Fruit fly (Drosophila melanogaster) whole organism: ENCODE measurements around the gene PGAP2.

ENCODE experiments used
- CG8478 ChIP-seq: fragments of >200 bp; optimal IDR thresholded peaks from 2 replicates; lab custom pipeline; 2018; ENCODE audit warnings: inconsistent platforms
- Dll ChIP-seq: fragments of >200 bp; optimal IDR thresholded peaks from 2 replicates; lab custom pipeline; 2017
- EcR ChIP-seq, 2 experiments: fragments of >200 bp; optimal IDR thresholded peaks; 2 replicates each; lab custom pipeline; 2017; ENCODE audit warnings: missing biosample characterization in 2 of 2, missing genetic modification characterization in 2 of 2, missing genetic modification reagents in 2 of 2
- pan ChIP-seq: fragments of >200 bp; optimal IDR thresholded peaks from 2 replicates; lab custom pipeline; 2017
- psq ChIP-seq: fragments of >200 bp; optimal IDR thresholded peaks from 2 replicates; lab custom pipeline; 2017
- usp ChIP-seq: fragments of >200 bp; optimal IDR thresholded peaks from 2 replicates; lab custom pipeline; 2017; ENCODE audit warnings: missing biosample characterization, missing genetic modification characterization, mixed read lengths

The PGAP2 gene

dm6 chr2L:821242-821985, 2.1 kb upstream of the PGAP2 start, which contains the start of gene CG3662:
TSS of gene CG3662 (plus strand) at chr2L:821289.
- TF ChIP-seq psq (lab: Kevin White, UChicago) = no peak
- TF ChIP-seq pan = no peak
- no peak for TF ChIP-seq Dll (lab: Kevin White, UChicago)
- no peak for TF ChIP-seq CG8478
- no peak for TF ChIP-seq usp
- no peak for TF ChIP-seq EcR (GFP tag; optimal IDR thresholded peaks at IDR 0.05; lab: Kevin White, UChicago)

DNA sequence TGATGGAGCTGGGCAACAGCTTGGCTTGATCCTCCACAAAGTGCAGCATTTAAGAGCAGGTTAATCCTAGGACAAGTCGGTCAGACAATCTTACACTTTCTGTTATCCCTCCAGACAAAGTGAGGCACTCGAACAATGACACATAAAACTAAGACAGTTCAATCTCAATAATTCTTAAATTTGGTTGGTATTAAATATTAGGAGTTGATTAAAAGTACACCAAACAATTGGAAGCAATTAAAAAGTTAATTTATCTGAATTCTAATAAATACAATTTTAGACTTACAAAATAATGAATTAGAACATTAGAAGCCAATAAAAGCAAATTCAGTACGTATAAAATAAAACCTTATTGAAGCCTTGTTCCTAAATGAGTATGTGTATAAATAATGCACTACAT, 1.5 kb downstream of the PGAP2 start, which contains the start of gene CG15880:
Gene CG15880, minus strand, starts transcription at position 101 of the 400 bp plus-strand sequence.
- TF ChIP-seq psq (lab: Kevin White, UChicago) (no peak), pan (no peak), usp (no peak), Dll (lab: Kevin White, UChicago) (no peak), EcR (GFP tag; optimal IDR thresholded peaks at IDR 0.05; lab: Kevin White, UChicago) (no peak), CG8478 (no peak)

DNA sequence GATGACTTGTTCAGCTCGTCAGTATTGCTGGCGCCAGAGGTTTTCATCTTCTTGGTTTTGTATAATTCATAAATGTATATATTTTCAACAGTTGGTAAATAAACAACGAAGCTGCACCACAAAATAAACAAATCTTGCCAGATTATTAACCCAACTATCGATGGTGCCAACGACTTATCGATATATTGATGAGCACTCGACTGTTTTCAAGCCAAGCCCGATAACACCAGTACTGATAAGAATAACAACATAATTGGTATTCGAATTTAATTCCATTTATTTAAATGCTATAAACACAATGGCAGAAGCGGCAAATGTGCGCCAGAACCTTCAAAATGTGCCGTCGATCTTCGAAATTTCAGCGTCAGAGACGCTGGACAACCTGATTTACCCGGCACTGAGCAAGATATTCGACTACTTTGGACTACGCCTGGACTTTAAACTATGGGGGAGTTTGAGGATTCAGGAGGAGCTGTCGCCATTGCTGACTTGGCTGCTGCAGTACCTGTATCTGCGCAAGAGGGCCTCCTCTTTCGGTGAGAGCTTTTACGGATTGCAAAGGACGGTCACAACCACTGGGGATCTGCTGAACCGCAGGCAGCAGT, 3.4 kb downstream of the PGAP2 start, which contains the start of the genes Saf6 and Pex12:
Gene Saf6, minus strand, starts transcription at position 166 of the 605 bp plus-strand sequence.
Gene Pex12, plus strand, starts transcription at position 209 of the 605 bp plus-strand sequence.
- TF ChIP-seq usp = no peak

DNA sequence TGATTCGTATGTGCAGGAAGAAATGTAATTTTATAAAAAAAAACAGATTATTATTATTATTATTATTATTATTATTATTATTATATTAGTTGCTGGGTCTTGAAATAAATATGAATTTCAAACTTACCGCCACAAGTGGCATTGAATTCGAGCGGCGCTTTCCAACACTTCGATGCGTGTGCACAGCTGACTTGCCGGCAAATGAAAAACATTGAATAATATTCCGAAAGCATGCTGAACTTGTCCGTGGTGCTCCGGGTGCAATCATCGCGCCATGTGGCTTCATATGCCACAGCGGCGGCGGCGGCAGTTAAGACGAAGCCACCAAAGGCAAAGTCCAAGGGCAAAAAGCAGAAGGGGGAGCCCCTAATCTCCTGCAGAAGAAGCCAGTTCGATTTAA, 7.9 kb downstream of the PGAP2 start, which contains the start of gene Dbp21E2:
Gene Dbp21E2, plus strand, starts transcription at position 180 of the 400 bp plus-strand sequence.
- no peak for TF ChIP-seq CG8478
- TF ChIP-seq usp = no peak
- no peak for TF ChIP-seq psq (lab: Kevin White, UChicago)

DNA sequence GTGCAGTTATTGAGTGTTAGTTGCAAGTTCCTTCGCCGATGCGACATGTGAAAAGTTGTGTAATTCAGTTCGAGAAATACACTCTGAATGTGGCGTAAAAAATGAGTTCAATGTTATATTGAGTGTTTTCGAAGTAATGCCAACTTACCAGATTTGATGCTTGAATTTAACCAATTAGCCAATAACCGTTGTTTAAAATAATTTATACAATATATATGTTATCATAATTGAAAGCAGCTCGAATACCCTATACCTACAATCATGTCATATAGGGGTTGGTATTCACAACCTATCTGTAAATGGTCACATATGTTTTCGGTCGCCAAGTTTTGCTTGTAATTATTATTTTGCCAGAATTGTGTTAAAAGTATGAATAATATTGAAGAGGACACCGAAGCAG, 9.0 kb downstream of the PGAP2 start, which contains the start of gene Nnf1b:
Gene Nnf1b, plus strand, starts transcription at position 301 of the 400 bp plus-strand sequence.
- no peak for TF ChIP-seq usp
- no peak for TF ChIP-seq psq (lab: Kevin White, UChicago)
- no peak for TF ChIP-seq Dll (lab: Kevin White, UChicago)
- no peak for TF ChIP-seq EcR (GFP tag; optimal IDR thresholded peaks at IDR 0.05; lab: Kevin White, UChicago)
- TF ChIP-seq pan = no peak
- TF ChIP-seq CG8478 = no peak

DNA sequence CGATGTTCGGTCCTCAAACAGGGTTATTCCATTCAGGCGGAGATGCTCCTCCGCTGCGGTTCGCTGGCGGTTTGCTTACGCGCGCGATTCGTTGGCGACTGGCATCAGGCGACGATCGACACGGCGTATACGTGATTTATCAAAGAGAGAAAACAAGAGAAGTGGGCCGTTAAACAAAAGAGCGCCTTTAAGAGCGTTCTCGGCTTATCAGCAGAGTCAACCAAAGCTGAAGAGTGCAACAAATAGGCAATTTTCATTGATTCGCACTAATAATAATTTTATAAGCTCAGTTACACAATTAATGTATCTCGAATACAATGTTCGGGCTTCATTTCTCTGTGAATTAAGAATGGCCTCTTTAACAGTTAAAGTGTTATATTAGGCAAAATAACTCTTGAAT, 28.6 kb downstream of the PGAP2 start, which contains the start of gene Pkg21D:
Gene Pkg21D, minus strand, starts transcription at position 101 of the 400 bp plus-strand sequence.
- TF ChIP-seq CG8478 (no peak), EcR (GFP tag; optimal IDR thresholded peaks at IDR 0.05; lab: Kevin White, UChicago) (no peak), pan (no peak), usp (no peak), psq (lab: Kevin White, UChicago) (no peak)

DNA sequence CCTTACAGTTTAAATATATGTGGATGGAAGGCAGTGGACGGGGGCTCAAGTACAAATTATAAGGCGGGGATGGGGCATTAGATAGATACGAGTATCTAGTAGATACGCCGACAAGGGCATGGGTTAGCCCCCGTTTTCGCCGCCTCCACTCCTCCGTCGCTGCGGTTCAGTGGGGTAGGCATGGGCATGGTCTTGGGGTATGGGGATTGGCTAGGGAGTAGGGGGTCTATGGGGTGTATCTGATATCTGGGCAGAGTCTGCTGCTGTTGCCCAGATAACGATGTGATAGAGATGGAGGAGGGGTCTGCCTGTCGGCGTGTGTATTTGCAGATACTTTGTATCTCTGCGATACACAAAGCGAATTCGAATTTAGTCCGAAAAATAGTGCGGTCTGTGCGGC, 29.3 kb downstream of the PGAP2 start:
- no peak for TF ChIP-seq CG8478
- no peak for TF ChIP-seq psq (lab: Kevin White, UChicago)
- TF ChIP-seq usp = no peak
- TF ChIP-seq EcR (GFP tag; optimal IDR thresholded peaks at IDR 0.05; lab: Kevin White, UChicago) = no peak
- no peak for TF ChIP-seq pan
- no peak for TF ChIP-seq Dll (lab: Kevin White, UChicago)

dm6 chr2L:784036-784435, 35.3 kb downstream of the PGAP2 start, which contains the start of gene CG3544:
TSS of gene CG3544 (plus strand) at chr2L:784336.
- TF ChIP-seq EcR (GFP tag; optimal IDR thresholded peaks at IDR 0.05; lab: Kevin White, UChicago) (no peak), psq (lab: Kevin White, UChicago) (no peak), usp (no peak), pan (no peak)

- TF ChIP-seq psq (lab: Kevin White, UChicago) (no peak), usp (no peak), Dll (lab: Kevin White, UChicago) (no peak), EcR (GFP tag; optimal IDR thresholded peaks at IDR 0.05; lab: Kevin White, UChicago) (no peak), CG8478 (no peak), pan (no peak)
These were observed 38.5 kb downstream of the PGAP2 start for dm6 chr2L:780851-781250.

DNA sequence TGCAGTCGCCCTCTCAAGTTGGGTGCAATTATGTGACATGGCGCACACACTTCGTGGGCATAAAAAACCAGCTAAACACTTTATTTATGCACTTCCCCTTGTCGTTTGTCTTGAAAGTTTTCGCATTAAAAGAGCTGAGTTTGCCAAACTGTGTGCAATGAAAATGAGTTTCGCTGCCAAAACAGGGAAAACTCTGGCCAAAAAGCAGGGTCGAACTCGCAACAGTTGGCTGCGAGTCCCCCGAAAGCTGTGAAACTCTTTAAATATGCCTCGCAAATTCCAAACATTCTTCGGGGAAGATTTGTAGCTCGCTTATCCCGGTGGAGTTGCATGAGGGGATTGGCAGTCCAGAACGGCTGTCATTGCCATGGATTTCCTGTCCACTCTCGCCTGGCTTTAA, 39.1 kb downstream of the PGAP2 start, which contains the start of gene Gr21a:
Gene Gr21a, plus strand, starts transcription at position 301 of the 400 bp plus-strand sequence.
- TF ChIP-seq psq (lab: Kevin White, UChicago) = no peak
- no peak for TF ChIP-seq pan
- no peak for TF ChIP-seq Dll (lab: Kevin White, UChicago)
- TF ChIP-seq CG8478 = no peak
- TF ChIP-seq usp = no peak
- TF ChIP-seq EcR (GFP tag; optimal IDR thresholded peaks at IDR 0.05; lab: Kevin White, UChicago) = no peak

dm6 chr2L:779123-779584, 40.2 kb downstream of the PGAP2 start, which contains the start of gene CG13947:
TSS of gene CG13947 (plus strand) at chr2L:779173.
- TF ChIP-seq usp = no peak
- no peak for TF ChIP-seq pan
- no peak for TF ChIP-seq CG8478
- TF ChIP-seq EcR (GFP tag; optimal IDR thresholded peaks at IDR 0.05; lab: Kevin White, UChicago) = no peak
- TF ChIP-seq Dll (lab: Kevin White, UChicago) = no peak
- TF ChIP-seq psq (lab: Kevin White, UChicago) = no peak

- TF ChIP-seq usp (no peak), pan (no peak), psq (lab: Kevin White, UChicago) (no peak), CG8478 (no peak), Dll (lab: Kevin White, UChicago) (no peak), EcR (GFP tag; optimal IDR thresholded peaks at IDR 0.05; lab: Kevin White, UChicago) (no peak)
These were observed 43.1 kb downstream of the PGAP2 start, which contains the start of gene CG13946 for dm6 chr2L:776236-776635. TSS of gene CG13946 (plus strand) at chr2L:776536.
